Worm (Caenorhabditis elegans) whole organism, late embryonic: ENCODE data around the gene rnh-2.

ENCODE experiments used
- C38D4.7 ChIP-seq: fragments of 200-800 bp; sonication (Bioruptor generic); optimal IDR thresholded peaks from 2 replicates; lab custom pipeline; 2018; ENCODE audit warnings: mild to moderate bottlenecking, missing genetic modification characterization, moderate library complexity, missing compliant biosample characterization
- K09A11.1 ChIP-seq: sonication (generic microtip); optimal IDR thresholded peaks from 2 replicates; lab custom pipeline; 2017; ENCODE audit warnings: antibody characterized with exemption, mild to moderate bottlenecking, missing genetic modification characterization, missing compliant biosample characterization; ENCODE audit not compliant: insufficient read depth
- ceh-34 ChIP-seq: sonication (generic microtip); optimal IDR thresholded peaks from 2 replicates; lab custom pipeline; 2016; ENCODE audit warnings: mild to moderate bottlenecking, missing genetic modification characterization, missing compliant biosample characterization
- ceh-45 ChIP-seq: fragments of 200-800 bp; sonication (Bioruptor generic); IDR thresholded peaks from 2 replicates; pipeline ENCODE4 v1.3.6; 2022; ENCODE audit warnings: missing genetic modification reagents, missing genetic modification characterization, missing compliant biosample characterization
- fkh-10 ChIP-seq: fragments of 150-350 bp; optimal IDR thresholded peaks from 2 replicates; lab custom pipeline; 2014; ENCODE audit warnings: missing biosample characterization, missing genetic modification reagents, missing genetic modification characterization
- hlh-13 ChIP-seq: fragments of 200-800 bp; sonication (Bioruptor generic); optimal IDR thresholded peaks from 2 replicates; lab custom pipeline; 2018; ENCODE audit warnings: mild to moderate bottlenecking, missing genetic modification characterization, missing compliant biosample characterization
- mec-3 ChIP-seq: sonication (generic microtip); optimal IDR thresholded peaks from 2 replicates; lab custom pipeline; 2016; ENCODE audit warnings: borderline replicate concordance, missing genetic modification characterization, missing compliant biosample characterization
- nfya-1 ChIP-seq: sonication (generic microtip); optimal IDR thresholded peaks from 2 replicates; lab custom pipeline; 2017; ENCODE audit warnings: missing genetic modification characterization, mild to moderate bottlenecking, missing compliant biosample characterization, antibody characterized with exemption, moderate library complexity
- nhr-11 ChIP-seq: fragments of 150-350 bp; optimal IDR thresholded peaks from 2 replicates; lab custom pipeline; 2014; ENCODE audit warnings: missing biosample characterization, missing genetic modification characterization

DNA sequence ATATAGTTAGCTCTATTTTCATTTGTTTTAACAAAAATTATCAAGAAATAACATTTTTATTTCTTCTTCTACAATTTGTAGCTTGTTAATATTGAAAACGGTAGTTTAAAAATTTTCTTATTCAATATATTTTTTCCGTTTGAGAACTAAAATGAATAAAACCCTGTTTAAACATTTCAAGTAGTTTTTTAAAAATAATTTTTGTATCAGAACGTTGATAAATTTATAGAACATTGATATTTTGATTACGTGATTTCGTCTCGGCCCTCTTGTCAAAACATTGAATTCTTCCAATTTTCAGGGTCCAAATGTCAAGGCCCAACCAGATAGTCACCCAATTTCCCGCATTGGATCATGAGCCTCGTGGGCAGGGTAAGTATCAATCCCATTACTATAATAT, 23.5 kb downstream of the rnh-2 start, which contains the start of gene pqn-73:
- no peak for TF ChIP-seq C38D4.7 (GFP tag; lab: Kevin White, UChicago)
- no peak for TF ChIP-seq nhr-11
- TF ChIP-seq nfya-1 (tag; lab: Kevin White, UChicago), result no peak
- no peak for TF ChIP-seq mec-3 (tag; lab: Kevin White, UChicago)
- no peak for TF ChIP-seq ceh-45
- TF ChIP-seq hlh-13, result no peak
- TF ChIP-seq ceh-34 (tag; lab: Kevin White, UChicago), result no peak
- no peak for TF ChIP-seq fkh-10 (GFP tag; lab: Kevin White, UChicago)
- TF ChIP-seq K09A11.1 (tag; lab: Kevin White, UChicago), result no peak
